Worm (Caenorhabditis elegans): ENCODE results near the gene F19G12.11.
A peak's percentile ranks its signal among the peaks of the same experiment; 100 is the strongest.

Gene F19G12.11

DNA sequence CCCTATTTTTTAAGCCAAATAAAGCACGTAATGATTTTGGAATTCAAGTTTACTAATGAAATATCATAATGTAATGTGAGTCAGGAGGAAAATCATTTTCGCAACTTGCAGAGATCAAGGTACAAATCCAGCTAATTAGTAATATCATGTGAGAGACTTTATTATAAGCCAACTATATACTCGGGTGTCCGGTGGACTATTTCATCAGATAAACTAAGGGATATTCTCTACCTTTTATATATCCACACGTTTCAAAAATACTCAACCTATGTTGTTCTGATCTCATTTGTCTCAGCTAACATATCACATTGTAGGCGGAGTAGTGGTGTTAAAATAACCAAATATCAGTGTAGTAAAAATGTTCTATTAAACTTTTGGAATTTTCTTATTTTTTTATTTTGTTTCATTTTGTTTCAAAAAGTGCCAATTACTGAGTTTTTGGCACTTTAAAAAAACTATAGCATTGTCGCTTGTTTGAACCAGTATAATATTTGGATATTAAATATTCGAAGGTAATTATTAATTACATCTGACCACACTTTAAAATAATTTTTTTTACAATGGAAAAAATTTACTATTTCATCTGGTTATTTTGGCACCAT, 36.8 kb downstream of the F19G12.11 start (continued):
- TF ChIP-seq ZK546.5 (tag; optimal IDR thresholded peaks at IDR 0.05) (peak in 1 of 2 experiments; percentile 55), set-16 (GFP tag; IDR thresholded peaks at IDR 0.05) (no peak), nhr-41 (GFP tag; IDR thresholded peaks at IDR 0.05) (no peak), F10B5.3 (tag; optimal IDR thresholded peaks at IDR 0.05) (peak; percentile 83), ZK337.2 (GFP tag; IDR thresholded peaks at IDR 0.05) (peak; percentile 79; the same call in 1 of the 2 replicates), spr-3 (GFP tag; optimal IDR thresholded peaks at IDR 0.05) (peak; percentile 92), nhr-25 (tag; optimal IDR thresholded peaks at IDR 0.05; ENCODE audit: borderline replicate concordance, insufficient read depth) (peak; percentile 73), nhr-48 (tag; optimal IDR thresholded peaks at IDR 0.05) (peak; percentile 93), ama-1 (optimal IDR thresholded peaks at IDR 0.05) (no peak), hlh-30 (tag; optimal IDR thresholded peaks at IDR 0.05; ENCODE audit: insufficient read depth) (peak; percentile 95)

DNA sequence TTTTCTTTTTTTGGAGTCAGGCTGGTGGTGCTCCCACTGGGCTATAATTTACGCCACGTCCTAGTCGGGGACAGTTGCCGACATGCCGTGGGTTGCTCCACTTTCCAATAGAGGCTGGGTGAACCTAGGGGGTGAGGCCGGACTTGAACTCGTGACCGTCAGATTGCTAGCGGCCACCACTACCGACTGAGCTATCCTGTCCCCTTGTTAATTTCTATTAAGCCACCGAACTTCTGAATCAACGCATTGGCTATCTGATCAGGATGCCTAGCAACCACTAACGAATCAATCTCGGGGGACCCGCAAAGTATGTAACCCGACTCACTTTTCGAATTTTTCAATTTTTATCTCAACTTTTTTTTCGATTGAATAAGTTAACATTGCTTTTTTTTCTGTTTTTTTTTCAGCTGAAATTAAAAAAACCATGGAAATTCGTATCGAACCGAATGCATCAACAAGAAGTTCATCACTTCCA, 39.4 kb downstream of the F19G12.11 start, which contains the start of gene F56C3.1:
Gene F56C3.1 (plus strand): TSS at position 425 of the 475 bp plus-strand sequence.
- TF ChIP-seq T26A8.4 (GFP tag; IDR thresholded peaks at IDR 0.05) (no peak), dmd-6 (GFP tag; IDR thresholded peaks at IDR 0.05) (0 out of 2 replicates have a peak, but pooled peaks have one; percentile 15), T20F7.1 (GFP tag; optimal IDR thresholded peaks at IDR 0.05) (no peak), lin-38 (GFP tag; IDR thresholded peaks at IDR 0.05) (peak; percentile 31; the same call in 1 of the 2 replicates), Y105C5A.15 (GFP tag; IDR thresholded peaks at IDR 0.05) (no peak), pha-4 (GFP tag; IDR thresholded peaks at IDR 0.05) (no peak), pha-4 (tag; optimal IDR thresholded peaks at IDR 0.05) (no peak), snpc-4 (tag; optimal IDR thresholded peaks at IDR 0.05) (no peak), mxl-2 (GFP tag; conservative IDR thresholded peaks at IDR 0.05) (no peak), daf-12 (tag; optimal IDR thresholded peaks at IDR 0.05) (no peak), arid-1 (GFP tag; conservative IDR thresholded peaks at IDR 0.05) (no peak), F26F4.8 (GFP tag; conservative IDR thresholded peaks at IDR 0.05) (no peak), dmd-9 (GFP tag; IDR thresholded peaks at IDR 0.05) (no peak), Y75B8A.6 (GFP tag; IDR thresholded peaks at IDR 0.05) (no peak), mxl-3 (GFP tag; optimal IDR thresholded peaks at IDR 0.05) (no peak), nhr-11 (tag; optimal IDR thresholded peaks at IDR 0.05) (no peak), php-3 (GFP tag; IDR thresholded peaks at IDR 0.05) (0 out of 2 replicates have a peak, but pooled peaks have one; percentile 47), nhr-237 (tag; optimal IDR thresholded peaks at IDR 0.05) (no peak), zfp-2 (tag; optimal IDR thresholded peaks at IDR 0.05) (no peak), ZK546.5 (tag; optimal IDR thresholded peaks at IDR 0.05) (no peak), lin-13 (GFP tag; optimal IDR thresholded peaks at IDR 0.05) (no peak), hmg-1.1 (GFP tag; IDR thresholded peaks at IDR 0.05) (peak; percentile 73), set-16 (GFP tag; IDR thresholded peaks at IDR 0.05) (peak; percentile 39; the same call in 1 of the 2 replicates), ceh-20 (GFP tag; IDR thresholded peaks at IDR 0.05) (no peak), gei-8 (GFP tag; optimal IDR thresholded peaks at IDR 0.05) (no peak), snpc-1.2 (GFP tag; IDR thresholded peaks at IDR 0.05) (no peak), daf-8 (GFP tag; IDR thresholded peaks at IDR 0.05) (no peak), nhr-6 (tag; optimal IDR thresholded peaks at IDR 0.05) (no peak), lin-39 (tag; optimal IDR thresholded peaks at IDR 0.05) (no peak), cey-2 (tag; optimal IDR thresholded peaks at IDR 0.05; ENCODE audit: borderline replicate concordance, insufficient read depth) (no peak), F37D6.2 (tag; optimal IDR thresholded peaks at IDR 0.05) (no peak), mdl-1 (tag; optimal IDR thresholded peaks at IDR 0.05) (no peak), dve-1 (tag; optimal IDR thresholded peaks at IDR 0.05; ENCODE audit: insufficient read depth) (no peak), ceh-28 (tag; optimal IDR thresholded peaks at IDR 0.05) (no peak), nhr-77 (tag; optimal IDR thresholded peaks at IDR 0.05) (no peak), zfp-3 (GFP tag; conservative IDR thresholded peaks at IDR 0.05) (no peak), Y5F2A.4 (GFP tag; optimal IDR thresholded peaks at IDR 0.05) (no peak), ces-1 (GFP tag; optimal IDR thresholded peaks at IDR 0.05) (no peak), egl-43 (GFP tag; IDR thresholded peaks at IDR 0.05) (0 out of 2 replicates have a peak, but pooled peaks have one; percentile 33), zip-11 (GFP tag; IDR thresholded peaks at IDR 0.05) (no peak)
